Worm (Caenorhabditis elegans) whole organism, L3 larva: ENCODE data around the gene Y61B8B.3.

Experiments
- R02D3.7 ChIP-seq: fragments of 150-350 bp; optimal IDR thresholded peaks from 2 replicates; lab custom pipeline; 2014; ENCODE audit warnings: missing biosample characterization, missing genetic modification characterization
- ZK546.5 ChIP-seq: sonication (generic microtip); optimal IDR thresholded peaks from 2 replicates; lab custom pipeline; 2017; ENCODE audit warnings: missing biosample characterization, missing genetic modification characterization
- aly-2 ChIP-seq: fragments of 150-350 bp; optimal IDR thresholded peaks from 2 replicates; lab custom pipeline; 2014; ENCODE audit warnings: missing biosample characterization, missing genetic modification characterization
- ama-1 ChIP-seq: fragments of 150-350 bp; optimal IDR thresholded peaks from 2 replicates; lab custom pipeline; 2018
- ceh-16 ChIP-seq: sonication (generic microtip); optimal IDR thresholded peaks from 2 replicates; lab custom pipeline; 2017; ENCODE audit warnings: missing biosample characterization, missing genetic modification characterization
- ceh-28 ChIP-seq: fragments of 150-350 bp; optimal IDR thresholded peaks from 2 replicates; lab custom pipeline; 2014; ENCODE audit warnings: missing biosample characterization, missing genetic modification reagents, missing genetic modification characterization
- ceh-82 ChIP-seq: fragments of 150-350 bp; optimal IDR thresholded peaks from 2 replicates; lab custom pipeline; 2014; ENCODE audit warnings: missing biosample characterization, missing genetic modification characterization
- ceh-9 ChIP-seq: sonication (generic microtip); optimal IDR thresholded peaks from 2 replicates; lab custom pipeline; 2018; ENCODE audit warnings: missing biosample characterization, missing genetic modification characterization
- daf-12 ChIP-seq: fragments of 150-350 bp; optimal IDR thresholded peaks from 2 replicates; lab custom pipeline; 2014; ENCODE audit warnings: missing biosample characterization, missing genetic modification reagents, missing genetic modification characterization
- egl-27 ChIP-seq: sonication (generic microtip); optimal IDR thresholded peaks from 4 replicates; lab custom pipeline; 2017; ENCODE audit warnings: missing biosample characterization, missing genetic modification reagents, missing genetic modification characterization
- egl-5 ChIP-seq: fragments of 150-350 bp; optimal IDR thresholded peaks from 2 replicates; lab custom pipeline; 2017; ENCODE audit warnings: missing biosample characterization, missing genetic modification reagents, missing genetic modification characterization, inconsistent platforms
- elt-1 ChIP-seq: fragments of 150-350 bp; optimal IDR thresholded peaks from 2 replicates; lab custom pipeline; 2014; ENCODE audit warnings: missing biosample characterization, missing genetic modification characterization
- elt-2 ChIP-seq: sonication (generic microtip); optimal IDR thresholded peaks from 2 replicates; lab custom pipeline; 2016; ENCODE audit warnings: missing genetic modification reagents, mild to moderate bottlenecking, missing genetic modification characterization, missing compliant biosample characterization
- fkh-10 ChIP-seq: sonication (generic microtip); optimal IDR thresholded peaks from 2 replicates; lab custom pipeline; 2017; ENCODE audit warnings: missing biosample characterization, missing genetic modification reagents, missing genetic modification characterization
- fkh-2 ChIP-seq: fragments of 150-350 bp; optimal IDR thresholded peaks from 2 replicates; lab custom pipeline; 2014; ENCODE audit warnings: missing biosample characterization, missing genetic modification reagents, missing genetic modification characterization
- fos-1 ChIP-seq: fragments of 150-350 bp; optimal IDR thresholded peaks from 2 replicates; lab custom pipeline; 2014; ENCODE audit warnings: missing biosample characterization, missing genetic modification characterization
- jun-1 ChIP-seq: fragments of 150-350 bp; optimal IDR thresholded peaks from 2 replicates; lab custom pipeline; 2014; ENCODE audit warnings: missing biosample characterization, missing genetic modification reagents, missing genetic modification characterization
- lin-15B ChIP-seq: fragments of 150-350 bp; optimal IDR thresholded peaks from 2 replicates; lab custom pipeline; 2014; ENCODE audit warnings: missing biosample characterization, missing genetic modification characterization
- lin-39 ChIP-seq: fragments of 150-350 bp; optimal IDR thresholded peaks from 2 replicates; lab custom pipeline; 2018; ENCODE audit warnings: missing biosample characterization, missing genetic modification reagents, missing genetic modification characterization
- lsy-12 ChIP-seq: sonication (generic microtip); optimal IDR thresholded peaks from 2 replicates; lab custom pipeline; 2016; ENCODE audit warnings: mild to moderate bottlenecking, missing genetic modification characterization, missing compliant biosample characterization
- mdl-1 ChIP-seq: fragments of 150-350 bp; optimal IDR thresholded peaks from 2 replicates; lab custom pipeline; 2014; ENCODE audit warnings: missing biosample characterization, missing genetic modification characterization
- mml-1 ChIP-seq: fragments of 150-350 bp; sonication (generic microtip); optimal IDR thresholded peaks from 3 replicates; lab custom pipeline; 2014; ENCODE audit warnings: missing biosample characterization, missing genetic modification characterization
- nfya-1 ChIP-seq: sonication (generic microtip); optimal IDR thresholded peaks from 2 replicates; lab custom pipeline; 2017; ENCODE audit warnings: missing genetic modification characterization, mild to moderate bottlenecking, missing compliant biosample characterization, antibody characterized with exemption, moderate library complexity; ENCODE audit not compliant: insufficient read depth
- nhr-12 ChIP-seq: fragments of 150-350 bp; optimal IDR thresholded peaks from 2 replicates; lab custom pipeline; 2014; ENCODE audit warnings: missing biosample characterization, missing genetic modification characterization
- nhr-23 ChIP-seq: fragments of 150-350 bp; optimal IDR thresholded peaks from 2 replicates; lab custom pipeline; 2014; ENCODE audit warnings: missing biosample characterization, missing genetic modification reagents, missing genetic modification characterization
- nhr-237 ChIP-seq: fragments of 150-350 bp; optimal IDR thresholded peaks from 2 replicates; lab custom pipeline; 2014; ENCODE audit warnings: missing biosample characterization, missing genetic modification characterization
- nhr-25 ChIP-seq: sonication (generic microtip); optimal IDR thresholded peaks from 2 replicates; lab custom pipeline; 2017; ENCODE audit warnings: missing biosample characterization, missing genetic modification characterization
- nhr-43 ChIP-seq: sonication (generic microtip); optimal IDR thresholded peaks from 2 replicates; lab custom pipeline; 2016; ENCODE audit warnings: mild to moderate bottlenecking, missing genetic modification characterization, missing compliant biosample characterization; ENCODE audit not compliant: poor library complexity, severe bottlenecking
- nhr-67 ChIP-seq: fragments of 150-350 bp; optimal IDR thresholded peaks from 2 replicates; lab custom pipeline; 2014; ENCODE audit warnings: missing biosample characterization, missing genetic modification characterization
- pqm-1 ChIP-seq: fragments of 150-350 bp; optimal IDR thresholded peaks from 2 replicates; lab custom pipeline; 2017; ENCODE audit warnings: missing biosample characterization, missing genetic modification characterization, inconsistent platforms
- sea-2 ChIP-seq: fragments of 150-350 bp; sonication (generic microtip); optimal IDR thresholded peaks from 4 replicates; lab custom pipeline; 2014; ENCODE audit warnings: missing biosample characterization, missing genetic modification reagents, missing genetic modification characterization
- skn-1 ChIP-seq: fragments of 150-350 bp; optimal IDR thresholded peaks from 2 replicates; lab custom pipeline; 2014; ENCODE audit warnings: missing biosample characterization, missing genetic modification characterization
- snpc-4 ChIP-seq: fragments of 150-350 bp; optimal IDR thresholded peaks from 2 replicates; lab custom pipeline; 2014; ENCODE audit warnings: missing biosample characterization, missing genetic modification characterization
- tbx-2 ChIP-seq: sonication (generic microtip); optimal IDR thresholded peaks from 2 replicates; lab custom pipeline; 2016; ENCODE audit warnings: mild to moderate bottlenecking, missing genetic modification characterization, missing compliant biosample characterization
- unc-39 ChIP-seq: sonication (generic microtip); optimal IDR thresholded peaks from 4 replicates; lab custom pipeline; 2017; ENCODE audit warnings: missing biosample characterization, missing genetic modification characterization
- unc-62 ChIP-seq: fragments of 150-350 bp; sonication (generic microtip); optimal IDR thresholded peaks from 4 replicates; lab custom pipeline; 2014; ENCODE audit warnings: missing biosample characterization, missing genetic modification reagents, missing genetic modification characterization
- ztf-11 ChIP-seq: fragments of 150-350 bp; optimal IDR thresholded peaks from 2 replicates; lab custom pipeline; 2014; ENCODE audit warnings: missing biosample characterization, missing genetic modification characterization
- ztf-4 ChIP-seq: fragments of 150-350 bp; optimal IDR thresholded peaks from 2 replicates; lab custom pipeline; 2014; ENCODE audit warnings: missing biosample characterization, missing genetic modification characterization

The Y61B8B.3 gene

DNA sequence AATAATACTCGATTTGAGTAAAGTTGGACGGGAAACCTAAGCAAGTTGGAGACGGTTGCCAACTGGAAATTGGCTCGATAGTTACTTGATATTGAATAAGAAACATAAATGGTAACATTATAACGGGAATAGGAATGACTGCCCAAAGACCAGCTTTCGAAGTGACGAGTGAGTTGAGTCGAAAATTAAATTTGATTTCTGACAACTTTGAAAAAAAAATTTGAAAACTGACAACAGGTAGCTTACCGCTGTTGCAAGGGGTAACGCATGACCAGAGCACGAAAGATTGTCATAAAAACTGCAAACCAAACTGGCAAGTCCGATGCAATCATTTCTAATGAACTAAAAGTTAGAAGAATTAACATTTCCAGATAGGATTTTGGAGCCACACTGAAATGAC lies 19.5 kb downstream of the Y61B8B.3 start:
- TF ChIP-seq nhr-67 (tag; lab: Kevin White, UChicago): no peak
- TF ChIP-seq mdl-1 (tag; lab: Kevin White, UChicago): no peak
- no peak for TF ChIP-seq elt-1 (tag; lab: Kevin White, UChicago)
- no peak for TF ChIP-seq pqm-1 (tag; lab: Kevin White, UChicago)
- TF ChIP-seq ceh-28 (tag; lab: Kevin White, UChicago): no peak
- TF ChIP-seq tbx-2: no peak
- TF ChIP-seq ceh-9 (tag; lab: Kevin White, UChicago): no peak
- no peak for TF ChIP-seq ZK546.5 (tag; lab: Kevin White, UChicago)
- no peak for TF ChIP-seq ama-1
- no peak for TF ChIP-seq nfya-1 (tag; lab: Kevin White, UChicago)
- no peak for TF ChIP-seq elt-2
- no peak for TF ChIP-seq jun-1 (tag; lab: Kevin White, UChicago)
- no peak for TF ChIP-seq R02D3.7 (tag; lab: Kevin White, UChicago)
- no peak for TF ChIP-seq ztf-4 (tag; lab: Kevin White, UChicago)
- no peak for TF ChIP-seq ceh-82 (tag; lab: Kevin White, UChicago)
- TF ChIP-seq unc-39 (tag; lab: Kevin White, UChicago): no peak
- no peak for TF ChIP-seq lin-15B (tag; lab: Kevin White, UChicago)
- TF ChIP-seq ztf-11 (tag; lab: Kevin White, UChicago): no peak
- no peak for TF ChIP-seq egl-5 (tag; lab: Kevin White, UChicago)

DNA sequence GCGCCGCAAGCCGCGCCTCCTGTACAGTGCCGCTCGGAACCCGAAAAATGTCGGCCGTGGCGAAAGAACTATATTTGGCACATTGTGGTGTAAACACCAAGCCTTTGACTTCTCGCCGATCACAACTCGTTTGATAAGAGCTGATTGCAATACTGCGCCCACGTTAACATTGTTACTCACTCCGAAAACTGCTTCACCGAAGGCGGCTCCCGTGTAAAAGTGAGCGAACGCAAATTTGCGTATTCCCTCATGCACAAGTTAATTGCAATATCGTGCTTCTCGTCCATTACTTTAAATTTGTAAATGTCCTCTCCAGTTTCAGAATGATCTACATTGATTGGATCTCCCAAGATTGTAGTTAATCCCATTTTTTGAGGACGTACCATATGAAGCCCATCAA lies 28.1 kb downstream of the Y61B8B.3 start:
- TF ChIP-seq nhr-43 (tag; lab: Kevin White, UChicago) (no peak), aly-2 (tag; lab: Kevin White, UChicago) (no peak), fkh-10 (GFP tag; lab: Kevin White, UChicago) (no peak), skn-1 (tag; lab: Kevin White, UChicago) (no peak)
- TF ChIP-seq, all 47 proteins: peak for 0

DNA sequence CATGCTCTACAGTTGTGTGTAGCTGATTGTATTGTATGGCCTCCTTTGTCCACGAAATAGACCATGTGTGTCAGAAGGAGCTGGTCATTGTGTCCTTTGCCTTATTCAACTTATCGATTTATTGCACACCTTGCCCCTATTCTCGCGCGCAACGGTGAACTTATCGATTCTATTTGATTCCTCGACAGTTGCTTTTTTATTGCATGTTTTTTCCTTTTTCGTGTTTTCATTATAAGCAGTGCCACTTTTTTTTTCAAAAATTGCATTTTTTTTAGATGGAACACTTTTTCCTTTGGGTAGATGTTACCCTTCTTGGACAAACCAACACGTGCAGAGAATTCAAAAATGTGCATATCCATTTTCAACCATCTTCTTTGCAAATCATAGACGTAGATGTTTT lies 39.0 kb downstream of the Y61B8B.3 start, which contains the start of gene K10G4.10:
K10G4.10 (plus strand) TSS at position 301 of the 400 bp plus-strand sequence.
- TF ChIP-seq egl-27 (tag; lab: Kevin White, UChicago) (no peak), ceh-82 (tag; lab: Kevin White, UChicago) (no peak), nfya-1 (tag; lab: Kevin White, UChicago) (no peak), daf-12 (tag; lab: Kevin White, UChicago) (no peak), fkh-10 (GFP tag; lab: Kevin White, UChicago) (no peak), nhr-25 (no peak), mml-1 (tag; lab: Kevin White, UChicago) (no peak), jun-1 (tag; lab: Kevin White, UChicago) (no peak), ceh-9 (tag; lab: Kevin White, UChicago) (no peak), unc-62 (GFP tag; lab: Kevin White, UChicago) (no peak), fos-1 (no peak), unc-39 (tag; lab: Kevin White, UChicago) (no peak), nhr-23 (tag; lab: Kevin White, UChicago) (no peak), lsy-12 (tag; lab: Kevin White, UChicago) (no peak), snpc-4 (no peak), nhr-237 (tag; lab: Kevin White, UChicago) (no peak), ztf-4 (tag; lab: Kevin White, UChicago) (no peak), pqm-1 (tag; lab: Kevin White, UChicago) (no peak), ceh-28 (tag; lab: Kevin White, UChicago) (no peak)
- TF ChIP-seq, all 47 proteins: peak for 0

DNA sequence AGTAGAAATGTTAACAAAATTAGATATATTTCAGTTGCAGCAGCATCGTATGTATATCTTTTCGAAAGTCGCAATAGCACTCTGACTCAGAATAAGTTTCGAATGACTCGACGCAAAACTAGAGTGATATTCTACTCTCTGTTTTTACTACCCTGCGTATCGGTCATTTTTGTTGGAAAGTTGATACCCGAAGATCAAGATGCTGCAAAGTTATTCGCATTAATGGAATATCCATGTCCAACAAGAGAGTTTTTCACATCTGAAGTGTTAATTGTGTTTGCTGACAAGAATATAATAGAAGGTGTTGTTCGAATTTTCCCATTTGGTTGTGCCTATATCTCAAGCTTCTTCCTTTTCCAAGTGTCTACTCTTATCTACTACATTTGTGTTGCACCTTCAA lies 40.2 kb downstream of the Y61B8B.3 start:
- TF ChIP-seq ZK546.5 (tag; lab: Kevin White, UChicago): no peak
- no peak for TF ChIP-seq ama-1
- no peak for TF ChIP-seq sea-2 (GFP tag; lab: Kevin White, UChicago)
- no peak for TF ChIP-seq nhr-12 (tag; lab: Kevin White, UChicago)
- TF ChIP-seq nhr-23 (tag; lab: Kevin White, UChicago): no peak
- no peak for TF ChIP-seq ceh-16
- no peak for TF ChIP-seq mdl-1 (tag; lab: Kevin White, UChicago)
- TF ChIP-seq fkh-2 (tag; lab: Kevin White, UChicago): no peak
- no peak for TF ChIP-seq lsy-12 (tag; lab: Kevin White, UChicago)
- TF ChIP-seq fkh-10 (GFP tag; lab: Kevin White, UChicago): no peak
- no peak for TF ChIP-seq lin-39 (tag; lab: Kevin White, UChicago)
- TF ChIP-seq aly-2 (tag; lab: Kevin White, UChicago): no peak
